Worm (Caenorhabditis elegans): ENCODE results near the gene maoc-1.

The maoc-1 gene

DNA sequence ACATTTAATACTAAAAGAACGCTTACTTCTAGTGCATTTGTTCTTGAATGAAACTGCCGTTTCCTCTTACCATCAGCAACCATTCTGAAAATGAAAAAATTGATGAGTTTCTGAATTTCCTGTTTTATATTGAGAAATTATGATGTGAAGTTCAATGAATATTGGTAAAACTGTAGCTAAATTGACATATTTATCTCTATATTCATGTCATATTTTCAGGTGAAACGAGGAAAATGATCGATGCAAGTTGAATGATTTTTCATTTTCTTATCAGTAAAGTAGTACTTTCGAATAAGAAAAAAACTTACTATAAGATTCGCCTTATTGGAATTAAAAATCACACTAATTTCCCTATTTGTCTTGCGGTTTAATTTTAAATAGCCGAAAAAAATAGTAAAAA is 14.1 kb downstream of the maoc-1 start, which contains the start of gene E04F6.15:
TSS of gene E04F6.15 (minus strand) at position 101 of the 400 bp plus-strand sequence.
- TF ChIP-seq ztf-23 (GFP tag; IDR thresholded peaks at IDR 0.05) (no peak), T22C8.4 (GFP tag; IDR thresholded peaks at IDR 0.05) (no peak), med-1 (GFP tag; optimal IDR thresholded peaks at IDR 0.05; ENCODE audit: insufficient read depth) (no peak), ztf-29 (GFP tag; IDR thresholded peaks at IDR 0.05) (no peak), flt-1 (GFP tag; IDR thresholded peaks at IDR 0.05) (no peak), cog-1 (tag; optimal IDR thresholded peaks at IDR 0.05) (no peak), klf-2 (GFP tag; conservative IDR thresholded peaks at IDR 0.05) (no peak), ref-1 (GFP tag; conservative IDR thresholded peaks at IDR 0.05) (no peak), tab-1 (GFP tag; IDR thresholded peaks at IDR 0.05) (no peak)

DNA sequence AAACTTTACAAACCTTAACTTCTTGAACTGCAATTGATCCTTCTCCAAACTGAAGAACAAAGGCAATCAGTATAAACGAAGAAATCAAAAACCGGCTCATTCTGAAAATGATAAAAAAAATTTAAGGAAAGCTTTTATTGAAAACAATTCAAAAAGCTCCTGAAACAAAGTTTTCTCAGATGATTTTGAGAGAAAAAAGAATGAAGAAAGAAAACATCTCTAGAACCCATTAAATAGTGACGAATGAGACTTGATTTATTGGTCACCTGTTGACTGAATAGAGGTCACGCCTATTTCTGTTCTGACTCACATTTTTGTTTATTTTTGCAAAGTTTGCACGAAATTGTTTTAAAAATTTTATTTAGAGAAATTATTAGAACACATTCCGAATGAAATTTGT is 15.2 kb downstream of the maoc-1 start, which contains the start of gene E04F6.8:
TSS of gene E04F6.8 (minus strand) at position 101 of the 400 bp plus-strand sequence.
- no peak for TF ChIP-seq tab-1 (GFP tag; IDR thresholded peaks at IDR 0.05)
- no peak for TF ChIP-seq ztf-29 (GFP tag; IDR thresholded peaks at IDR 0.05)
- no peak for TF ChIP-seq med-1 (GFP tag; optimal IDR thresholded peaks at IDR 0.05; ENCODE audit: insufficient read depth)
- TF ChIP-seq flt-1 (GFP tag; IDR thresholded peaks at IDR 0.05) = no peak
- no peak for TF ChIP-seq ref-1 (GFP tag; conservative IDR thresholded peaks at IDR 0.05)
- no peak for TF ChIP-seq klf-2 (GFP tag; conservative IDR thresholded peaks at IDR 0.05)
- TF ChIP-seq T22C8.4 (GFP tag; IDR thresholded peaks at IDR 0.05) = no peak
- TF ChIP-seq ztf-23 (GFP tag; IDR thresholded peaks at IDR 0.05) = no peak
- TF ChIP-seq cog-1 (tag; optimal IDR thresholded peaks at IDR 0.05) = no peak

- TF ChIP-seq cog-1 (tag; optimal IDR thresholded peaks at IDR 0.05) = no peak
- TF ChIP-seq ref-1 (GFP tag; conservative IDR thresholded peaks at IDR 0.05) = no peak
- TF ChIP-seq tab-1 (GFP tag; IDR thresholded peaks at IDR 0.05) = no peak
- no peak for TF ChIP-seq ztf-23 (GFP tag; IDR thresholded peaks at IDR 0.05)
- TF ChIP-seq flt-1 (GFP tag; IDR thresholded peaks at IDR 0.05) = no peak
- TF ChIP-seq klf-2 (GFP tag; conservative IDR thresholded peaks at IDR 0.05) = no peak
- no peak for TF ChIP-seq ztf-29 (GFP tag; IDR thresholded peaks at IDR 0.05)
Measured at ce11 chrII:7212059-7212458, 16.0 kb downstream of the maoc-1 start, which contains the start of gene E04F6.9. Gene E04F6.9, minus strand, starts transcription at chrII:7212159.

- no peak for TF ChIP-seq cog-1 (tag; optimal IDR thresholded peaks at IDR 0.05)
- TF ChIP-seq ztf-23 (GFP tag; IDR thresholded peaks at IDR 0.05) = no peak
- TF ChIP-seq ref-1 (GFP tag; conservative IDR thresholded peaks at IDR 0.05) = no peak
- TF ChIP-seq T22C8.4 (GFP tag; IDR thresholded peaks at IDR 0.05) = no peak
- no peak for TF ChIP-seq tab-1 (GFP tag; IDR thresholded peaks at IDR 0.05)
- TF ChIP-seq ztf-29 (GFP tag; IDR thresholded peaks at IDR 0.05) = no peak
- TF ChIP-seq flt-1 (GFP tag; IDR thresholded peaks at IDR 0.05) = no peak
- TF ChIP-seq med-1 (GFP tag; optimal IDR thresholded peaks at IDR 0.05; ENCODE audit: insufficient read depth) = no peak
- TF ChIP-seq klf-2 (GFP tag; conservative IDR thresholded peaks at IDR 0.05) = no peak
Measured at ce11 chrII:7217047-7217446, 21.0 kb downstream of the maoc-1 start, which contains the start of gene E04F6.10. Gene E04F6.10, minus strand, starts transcription at chrII:7217147.

- TF ChIP-seq cog-1 (tag; optimal IDR thresholded peaks at IDR 0.05) (no peak), med-1 (GFP tag; optimal IDR thresholded peaks at IDR 0.05; ENCODE audit: insufficient read depth) (no peak), ztf-29 (GFP tag; IDR thresholded peaks at IDR 0.05) (no peak), T22C8.4 (GFP tag; IDR thresholded peaks at IDR 0.05) (no peak), flt-1 (GFP tag; IDR thresholded peaks at IDR 0.05) (no peak), ref-1 (GFP tag; conservative IDR thresholded peaks at IDR 0.05) (no peak), tab-1 (GFP tag; IDR thresholded peaks at IDR 0.05) (no peak), klf-2 (GFP tag; conservative IDR thresholded peaks at IDR 0.05) (no peak)
Measured at ce11 chrII:7224074-7224473, 28.0 kb downstream of the maoc-1 start.

ce11 chrII:7225864-7226522 is 29.9 kb downstream of the maoc-1 start, which contains the start of gene clh-3:
Gene clh-3, minus strand, starts transcription at chrII:7225914.
- TF ChIP-seq tab-1 (GFP tag; IDR thresholded peaks at IDR 0.05) = no peak
- TF ChIP-seq cog-1 (tag; optimal IDR thresholded peaks at IDR 0.05) = no peak
- no peak for TF ChIP-seq T22C8.4 (GFP tag; IDR thresholded peaks at IDR 0.05)
- no peak for TF ChIP-seq flt-1 (GFP tag; IDR thresholded peaks at IDR 0.05)
- TF ChIP-seq med-1 (GFP tag; optimal IDR thresholded peaks at IDR 0.05; ENCODE audit: insufficient read depth) = no peak
- TF ChIP-seq ref-1 (GFP tag; conservative IDR thresholded peaks at IDR 0.05) = no peak
- no peak for TF ChIP-seq ztf-23 (GFP tag; IDR thresholded peaks at IDR 0.05)
- TF ChIP-seq ztf-29 (GFP tag; IDR thresholded peaks at IDR 0.05) = no peak
- no peak for TF ChIP-seq klf-2 (GFP tag; conservative IDR thresholded peaks at IDR 0.05)

DNA sequence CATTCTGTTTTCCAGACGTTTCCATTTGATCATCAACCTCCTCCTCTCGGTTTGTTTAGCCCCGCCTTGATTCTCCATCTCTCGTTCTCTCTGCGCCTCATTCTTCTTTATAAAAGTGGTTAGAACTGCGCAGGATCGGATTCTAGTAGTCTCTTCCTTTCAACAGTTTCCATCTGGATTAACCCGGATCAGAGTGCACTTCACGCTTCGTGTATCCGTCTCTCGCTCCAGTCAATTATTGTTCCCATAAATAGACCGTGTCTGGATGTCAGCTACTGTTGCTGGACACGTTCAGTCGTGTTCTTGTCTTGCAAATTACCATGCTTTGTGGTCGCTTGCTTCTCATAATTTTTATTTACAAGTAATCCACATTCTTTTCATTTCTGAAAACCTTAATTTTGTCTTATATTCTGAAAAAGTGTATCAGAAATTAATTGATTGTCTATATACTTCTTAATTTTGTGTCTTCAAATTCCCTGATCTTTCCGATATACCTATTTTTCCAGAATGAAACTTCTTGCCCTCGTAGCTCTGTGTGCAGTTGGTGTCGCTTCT is 32.6 kb downstream of the maoc-1 start, which contains the start of gene F32A5.4:
TSS of gene F32A5.4 (plus strand) at position 505 of the 555 bp plus-strand sequence.
- TF ChIP-seq flt-1 (GFP tag; IDR thresholded peaks at IDR 0.05) = no peak
- TF ChIP-seq tab-1 (GFP tag; IDR thresholded peaks at IDR 0.05) = no peak
- no peak for TF ChIP-seq ztf-29 (GFP tag; IDR thresholded peaks at IDR 0.05)
- TF ChIP-seq med-1 (GFP tag; optimal IDR thresholded peaks at IDR 0.05; ENCODE audit: insufficient read depth) = no peak
- TF ChIP-seq ref-1 (GFP tag; conservative IDR thresholded peaks at IDR 0.05) = no peak
- TF ChIP-seq T22C8.4 (GFP tag; IDR thresholded peaks at IDR 0.05) = no peak
- no peak for TF ChIP-seq klf-2 (GFP tag; conservative IDR thresholded peaks at IDR 0.05)
- TF ChIP-seq ztf-23 (GFP tag; IDR thresholded peaks at IDR 0.05) = no peak
- TF ChIP-seq cog-1 (tag; optimal IDR thresholded peaks at IDR 0.05) = no peak

DNA sequence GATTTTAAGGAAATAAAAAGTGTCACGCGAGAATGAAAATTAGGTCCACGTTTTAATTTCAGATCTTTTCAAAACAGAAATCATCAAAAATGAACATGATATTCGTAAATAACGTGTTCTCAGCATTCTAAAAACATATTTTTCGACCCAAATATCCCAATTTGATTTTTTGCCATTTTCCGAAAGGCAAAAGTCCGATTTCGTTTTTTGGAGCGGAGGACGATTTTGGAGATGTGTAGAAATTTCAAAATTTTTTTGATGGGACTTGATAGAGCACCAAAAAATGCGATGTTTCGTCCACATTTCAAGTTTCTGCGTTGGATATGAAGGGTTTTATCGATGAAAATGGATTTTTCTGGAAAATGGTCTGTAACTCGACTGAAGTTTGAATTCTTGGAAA is 34.6 kb downstream of the maoc-1 start:
- TF ChIP-seq ztf-23 (GFP tag; IDR thresholded peaks at IDR 0.05) (no peak), ref-1 (GFP tag; conservative IDR thresholded peaks at IDR 0.05) (no peak), cog-1 (tag; optimal IDR thresholded peaks at IDR 0.05) (no peak), ztf-29 (GFP tag; IDR thresholded peaks at IDR 0.05) (no peak), tab-1 (GFP tag; IDR thresholded peaks at IDR 0.05) (no peak), flt-1 (GFP tag; IDR thresholded peaks at IDR 0.05) (no peak), klf-2 (GFP tag; conservative IDR thresholded peaks at IDR 0.05) (no peak), med-1 (GFP tag; optimal IDR thresholded peaks at IDR 0.05; ENCODE audit: insufficient read depth) (no peak), T22C8.4 (GFP tag; IDR thresholded peaks at IDR 0.05) (no peak)

- no peak for TF ChIP-seq ztf-23 (GFP tag; IDR thresholded peaks at IDR 0.05)
- TF ChIP-seq T22C8.4 (GFP tag; IDR thresholded peaks at IDR 0.05) = no peak
- no peak for TF ChIP-seq ztf-29 (GFP tag; IDR thresholded peaks at IDR 0.05)
- no peak for TF ChIP-seq cog-1 (tag; optimal IDR thresholded peaks at IDR 0.05)
- TF ChIP-seq tab-1 (GFP tag; IDR thresholded peaks at IDR 0.05) = no peak
Measured at ce11 chrII:7231951-7232350, 35.9 kb downstream of the maoc-1 start.

Measured in whole organism, midembryonic.